Worm (Caenorhabditis elegans): ENCODE results near the gene wht-2.

Gene wht-2

ce11 chrIV:11520960-11521359 lies 50.7 kb downstream of the wht-2 start, which contains the start of the genes M04B2.4 and gfl-1 (continued):
- TF ChIP-seq nhr-90 (tag; optimal IDR thresholded peaks at IDR 0.05; ENCODE audit: poor library complexity) (peak; percentile 13), hlh-4 (tag; optimal IDR thresholded peaks at IDR 0.05) (no peak), dpl-1 (GFP tag; optimal IDR thresholded peaks at IDR 0.05) (peak; percentile 62 to 73 (median 72)), lin-35 (GFP tag; optimal IDR thresholded peaks at IDR 0.05) (peak; percentile 66 to 80), nhr-77 (tag; optimal IDR thresholded peaks at IDR 0.05) (peak; percentile 7), dsc-1 (tag; optimal IDR thresholded peaks at IDR 0.05) (peak; percentile 50), isw-1 (GFP tag; IDR thresholded peaks at IDR 0.05) (peak; percentile 6; the same call in 1 of the 2 replicates), nhr-47 (tag; optimal IDR thresholded peaks at IDR 0.05) (peak; percentile 51), blmp-1 (tag; optimal IDR thresholded peaks at IDR 0.05) (peak; percentile 49)

DNA sequence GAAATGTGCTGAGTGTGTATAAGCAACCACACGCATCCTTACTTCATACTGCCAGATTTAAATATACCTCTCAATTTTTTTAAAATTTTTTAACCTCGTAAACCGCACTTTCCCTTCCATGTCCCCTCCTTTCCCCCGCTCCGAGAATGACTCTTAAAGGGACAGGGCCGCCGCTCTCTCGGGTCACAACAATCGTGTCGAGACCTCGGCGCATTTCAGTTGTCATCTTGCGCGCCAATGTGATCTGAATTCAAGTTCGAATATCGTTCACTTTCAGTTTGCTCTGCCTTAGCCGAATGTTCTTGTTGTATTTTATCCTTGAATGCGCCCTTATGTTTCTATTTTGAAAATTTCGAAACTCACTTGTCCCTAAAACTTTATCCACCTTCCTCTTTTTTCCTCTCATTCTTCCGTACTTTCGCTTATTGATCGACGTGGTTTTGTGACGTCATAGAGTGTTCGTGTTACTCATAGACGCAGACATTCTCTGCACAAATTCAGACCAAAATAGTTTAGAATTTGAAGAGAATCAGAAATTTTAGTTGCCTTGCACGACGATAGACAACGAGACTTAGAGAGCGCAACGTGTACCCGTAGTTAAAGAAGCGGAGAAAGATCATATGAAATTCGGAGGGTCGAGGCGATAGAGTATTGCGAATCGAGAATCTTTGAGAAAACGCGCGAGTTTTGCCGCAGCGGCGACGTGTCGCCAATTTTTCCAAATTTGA lies 52.2 kb downstream of the wht-2 start:
- peak; percentile 70 for TF ChIP-seq nhr-19 (GFP tag; conservative IDR thresholded peaks at IDR 0.05)
- no peak; the same call in 1 of the 2 replicates for TF ChIP-seq ceh-88 (GFP tag; IDR thresholded peaks at IDR 0.05)
- no peak for TF ChIP-seq C04F5.9 (tag; optimal IDR thresholded peaks at IDR 0.05)
- peak; percentile 39 for TF ChIP-seq unc-86 (tag; optimal IDR thresholded peaks at IDR 0.05)
- peak; percentile 58 for TF ChIP-seq nhr-77 (tag; optimal IDR thresholded peaks at IDR 0.05)
- TF ChIP-seq swsn-7 (tag; optimal IDR thresholded peaks at IDR 0.05) = peak; percentile 79
- TF ChIP-seq rnt-1 (tag; optimal IDR thresholded peaks at IDR 0.05) = peak; percentile 74
- TF ChIP-seq fkh-8 (tag; optimal IDR thresholded peaks at IDR 0.05) = peak; percentile 76
- no peak for TF ChIP-seq alr-1 (tag; optimal IDR thresholded peaks at IDR 0.05; ENCODE audit: borderline replicate concordance)
- peak; percentile 68 for TF ChIP-seq skn-1 (tag; optimal IDR thresholded peaks at IDR 0.05)
- peak in 1 of 2 experiments; percentile 66 for TF ChIP-seq mdl-1 (tag; optimal IDR thresholded peaks at IDR 0.05)
- peak; percentile 70 for TF ChIP-seq nhr-11 (tag; optimal IDR thresholded peaks at IDR 0.05)
- no peak for TF ChIP-seq ztf-11 (tag; optimal IDR thresholded peaks at IDR 0.05)
- peak; percentile 77 for TF ChIP-seq jun-1 (tag; optimal IDR thresholded peaks at IDR 0.05)
- no peak for TF ChIP-seq egl-13 (tag; optimal IDR thresholded peaks at IDR 0.05)
- peak; percentile 37 for TF ChIP-seq C16A3.4 (tag; optimal IDR thresholded peaks at IDR 0.05)
- TF ChIP-seq nhr-237 (tag; optimal IDR thresholded peaks at IDR 0.05) = peak; percentile 56
- TF ChIP-seq zip-4 (GFP tag; optimal IDR thresholded peaks at IDR 0.05) = no peak
- no peak for TF ChIP-seq C34B4.2 (tag; optimal IDR thresholded peaks at IDR 0.05)
- TF ChIP-seq nhr-12 (tag; optimal IDR thresholded peaks at IDR 0.05) = no peak
- no peak for TF ChIP-seq ceh-63 (GFP tag; optimal IDR thresholded peaks at IDR 0.05)
- peak; percentile 95 for TF ChIP-seq lin-14 (GFP tag; optimal IDR thresholded peaks at IDR 0.05)
- no peak for TF ChIP-seq sox-4 (tag; optimal IDR thresholded peaks at IDR 0.05)
- peak; percentile 98 for TF ChIP-seq mep-1 (tag; optimal IDR thresholded peaks at IDR 0.05)
- TF ChIP-seq pag-3 (tag; optimal IDR thresholded peaks at IDR 0.05; ENCODE audit: borderline replicate concordance, insufficient read depth) = no peak
- TF ChIP-seq grh-1 (GFP tag; IDR thresholded peaks at IDR 0.05) = peak; percentile 25; the same call in 1 of the 2 replicates
- TF ChIP-seq snpc-4 (tag; optimal IDR thresholded peaks at IDR 0.05) = no peak
- no peak for TF ChIP-seq tlp-1 (tag; optimal IDR thresholded peaks at IDR 0.05)
- no peak for TF ChIP-seq lin-39 (tag; optimal IDR thresholded peaks at IDR 0.05)
- peak; percentile 35 for TF ChIP-seq pax-3 (tag; optimal IDR thresholded peaks at IDR 0.05)
- peak; percentile 82 for TF ChIP-seq nhr-20 (tag; optimal IDR thresholded peaks at IDR 0.05)
- TF ChIP-seq hlh-17 (GFP tag; optimal IDR thresholded peaks at IDR 0.05; ENCODE audit: borderline replicate concordance) = no peak
- no peak for TF ChIP-seq efl-3 (GFP tag; optimal IDR thresholded peaks at IDR 0.05)
- peak; percentile 26 to 67 (median 37) for TF ChIP-seq ceh-82 (tag; optimal IDR thresholded peaks at IDR 0.05)
- TF ChIP-seq dsc-1 (tag; optimal IDR thresholded peaks at IDR 0.05) = peak; percentile 57
- peak; percentile 76 to 88 for TF ChIP-seq efl-1 (optimal IDR thresholded peaks at IDR 0.05)
- peak; percentile 39 to 90 for TF ChIP-seq efl-1 (GFP tag; optimal IDR thresholded peaks at IDR 0.05 in 1 of 2)
- peak; percentile 68 for TF ChIP-seq aly-2 (tag; optimal IDR thresholded peaks at IDR 0.05)
- TF ChIP-seq nhr-85 (tag) = peak; percentile 95
- no peak for TF ChIP-seq pqm-1 (tag; optimal IDR thresholded peaks at IDR 0.05)
- TF ChIP-seq ztf-4 (tag; optimal IDR thresholded peaks at IDR 0.05) = peak; percentile 71
- no peak for TF ChIP-seq zag-1 (tag; optimal IDR thresholded peaks at IDR 0.05)
- TF ChIP-seq unc-30 (tag; optimal IDR thresholded peaks at IDR 0.05) = no peak
